Worm (Caenorhabditis elegans) whole organism, L4 larva: ENCODE results near the gene mam-6.
A peak's percentile ranks its signal among the peaks of the same experiment; 100 is the strongest.

Experiments
- F37D6.2 ChIP-seq: sonication (generic microtip); optimal IDR thresholded peaks from 2 replicates; lab custom pipeline; 2016; ENCODE audit warnings: mild to moderate bottlenecking, missing genetic modification characterization, missing compliant biosample characterization
- F49E8.2 ChIP-seq: sonication (generic microtip); optimal IDR thresholded peaks from 2 replicates; lab custom pipeline; 2016; ENCODE audit warnings: missing compliant biosample characterization, mild to moderate bottlenecking, missing genetic modification characterization, borderline replicate concordance
- R02D3.7 ChIP-seq: fragments of 150-350 bp; sonication (generic microtip); optimal IDR thresholded peaks from 3 replicates; lab custom pipeline; 2014; ENCODE audit warnings: missing biosample characterization, missing genetic modification characterization
- T26A8.4 ChIP-seq: fragments of 200-800 bp; sonication (Bioruptor generic); IDR thresholded peaks from 2 replicates; pipeline ENCODE4 v1.3.6; 2022; ENCODE audit warnings: missing genetic modification characterization, missing compliant biosample characterization
- Y48G9A.11 ChIP-seq: fragments of 200-800 bp; sonication (Bioruptor generic); IDR thresholded peaks from 2 replicates; pipeline ENCODE4 v1.3.6; 2022; ENCODE audit warnings: missing genetic modification reagents, missing genetic modification characterization, missing compliant biosample characterization
- Y5F2A.4 ChIP-seq: fragments of 200-800 bp; sonication (Bioruptor generic); optimal IDR thresholded peaks from 2 replicates; lab custom pipeline; 2018; ENCODE audit warnings: mild to moderate bottlenecking, missing genetic modification characterization, missing compliant biosample characterization
- ZK337.2 ChIP-seq: fragments of 200-800 bp; sonication (Bioruptor generic); IDR thresholded peaks from 2 replicates; pipeline ENCODE4 v1.3.6; 2022; ENCODE audit warnings: missing genetic modification reagents, missing genetic modification characterization, missing compliant biosample characterization
- aha-1 ChIP-seq: fragments of 150-350 bp; peaks from one replicate; lab custom pipeline; 2014; ENCODE audit warnings: missing biosample characterization, missing genetic modification characterization
- aly-2 ChIP-seq: sonication (generic microtip); optimal IDR thresholded peaks from 2 replicates; lab custom pipeline; 2018; ENCODE audit warnings: missing biosample characterization, missing genetic modification characterization
- arid-1 ChIP-seq: fragments of 200-800 bp; sonication (Bioruptor generic); conservative IDR thresholded peaks from 2 replicates; pipeline ENCODE4 v1.3.6; 2022; ENCODE audit warnings: missing genetic modification reagents, missing genetic modification characterization, missing compliant biosample characterization
- ceh-20 ChIP-seq: fragments of 200-800 bp; sonication (Bioruptor generic); IDR thresholded peaks from 2 replicates; pipeline ENCODE4 v1.3.6; 2022; ENCODE audit warnings: missing genetic modification reagents, missing genetic modification characterization, missing compliant biosample characterization
- ceh-32 ChIP-seq: sonication (generic microtip); optimal IDR thresholded peaks from 2 replicates; lab custom pipeline; 2016; ENCODE audit warnings: mild to moderate bottlenecking, missing genetic modification characterization, missing compliant biosample characterization; ENCODE audit not compliant: poor library complexity
- ceh-44 ChIP-seq: fragments of 200-800 bp; sonication (Bioruptor generic); IDR thresholded peaks from 2 replicates; pipeline ENCODE4 v1.3.6; 2022; ENCODE audit warnings: missing genetic modification reagents, missing genetic modification characterization, missing compliant biosample characterization
- ceh-62 ChIP-seq: sonication (generic microtip); optimal IDR thresholded peaks from 2 replicates; lab custom pipeline; 2017; ENCODE audit warnings: missing biosample characterization, missing genetic modification characterization
- ceh-82 ChIP-seq: sonication (generic microtip); optimal IDR thresholded peaks from 2 replicates; lab custom pipeline; 2017; ENCODE audit warnings: missing biosample characterization, missing genetic modification characterization
- ctbp-1 ChIP-seq: fragments of 200-800 bp; sonication (Bioruptor generic); IDR thresholded peaks from 2 replicates; pipeline ENCODE4 v1.3.6; 2022; ENCODE audit warnings: missing genetic modification reagents, missing genetic modification characterization, missing compliant biosample characterization
- daf-12 ChIP-seq: fragments of 150-350 bp; optimal IDR thresholded peaks from 2 replicates; lab custom pipeline; 2014; ENCODE audit warnings: missing biosample characterization, missing genetic modification reagents, missing genetic modification characterization
- daf-16 ChIP-seq, 3 experiments: sonication (generic microtip); optimal IDR thresholded peaks; 2 replicates each; lab custom pipeline; 2016 to 2017; ENCODE audit warnings: missing genetic modification characterization in 3 of 3, missing genetic modification reagents in 3 of 3, mild to moderate bottlenecking in 2 of 3, missing compliant biosample characterization in 2 of 3, missing biosample characterization in 1 of 3, moderate library complexity in 1 of 3
- daf-19 ChIP-seq: fragments of 200-800 bp; sonication (Bioruptor generic); conservative IDR thresholded peaks from 2 replicates; pipeline ENCODE4 v1.3.6; 2022; ENCODE audit warnings: missing genetic modification characterization, missing compliant biosample characterization
- dmd-8 ChIP-seq: fragments of 200-800 bp; sonication (Bioruptor generic); IDR thresholded peaks from 2 replicates; pipeline ENCODE4 v1.3.6; 2022; ENCODE audit warnings: missing genetic modification characterization, missing compliant biosample characterization
- dmd-9 ChIP-seq: fragments of 200-800 bp; sonication (Bioruptor generic); IDR thresholded peaks from 2 replicates; pipeline ENCODE4 v1.3.6; 2022; ENCODE audit warnings: missing genetic modification reagents, missing genetic modification characterization, missing compliant biosample characterization
- dpl-1 ChIP-seq: fragments of 150-350 bp; optimal IDR thresholded peaks from 2 replicates; lab custom pipeline; 2014; ENCODE audit warnings: missing biosample characterization, missing genetic modification reagents, missing genetic modification characterization
- egl-27 ChIP-seq: sonication (generic microtip); optimal IDR thresholded peaks from 3 replicates; lab custom pipeline; 2017; ENCODE audit warnings: missing biosample characterization, missing genetic modification reagents, missing genetic modification characterization
- fos-1 ChIP-seq: fragments of 150-350 bp; optimal IDR thresholded peaks from 2 replicates; lab custom pipeline; 2014; ENCODE audit warnings: missing biosample characterization, missing genetic modification characterization
- hlh-30 ChIP-seq: sonication (generic microtip); optimal IDR thresholded peaks from 2 replicates; lab custom pipeline; 2017; ENCODE audit warnings: antibody characterized with exemption, mild to moderate bottlenecking, missing genetic modification characterization, missing compliant biosample characterization; ENCODE audit not compliant: insufficient read depth
- jun-1 ChIP-seq: fragments of 150-350 bp; optimal IDR thresholded peaks from 2 replicates; lab custom pipeline; 2014; ENCODE audit warnings: missing biosample characterization, missing genetic modification reagents, missing genetic modification characterization
- lim-7 ChIP-seq: fragments of 200-800 bp; sonication (Bioruptor generic); IDR thresholded peaks from 2 replicates; pipeline ENCODE4 v1.3.6; 2022; ENCODE audit warnings: missing genetic modification characterization, missing compliant biosample characterization
- lin-13 ChIP-seq: fragments of 150-350 bp; optimal IDR thresholded peaks from 2 replicates; lab custom pipeline; 2014; ENCODE audit warnings: missing biosample characterization, missing genetic modification reagents, missing genetic modification characterization
- lin-15B ChIP-seq: fragments of 150-350 bp; sonication (generic microtip); optimal IDR thresholded peaks from 3 replicates; lab custom pipeline; 2014; ENCODE audit warnings: missing biosample characterization, missing genetic modification characterization
- lin-38 ChIP-seq: fragments of 200-800 bp; sonication (Bioruptor generic); IDR thresholded peaks from 2 replicates; pipeline ENCODE4 v1.3.6; 2022; ENCODE audit warnings: missing genetic modification reagents, missing genetic modification characterization, missing compliant biosample characterization
- lin-39 ChIP-seq: fragments of 150-350 bp; optimal IDR thresholded peaks from 2 replicates; lab custom pipeline; 2014; ENCODE audit warnings: missing biosample characterization, missing genetic modification reagents, missing genetic modification characterization
- madf-9 ChIP-seq: fragments of 200-800 bp; sonication (Bioruptor generic); conservative IDR thresholded peaks from 2 replicates; pipeline ENCODE4 v1.3.6; 2022; ENCODE audit warnings: missing genetic modification reagents, missing genetic modification characterization, missing compliant biosample characterization
- mep-1 ChIP-seq: fragments of 150-350 bp; sonication (generic microtip); optimal IDR thresholded peaks from 3 replicates; lab custom pipeline; 2014; ENCODE audit warnings: missing biosample characterization, missing genetic modification characterization
- mes-2 ChIP-seq: sonication (generic microtip); optimal IDR thresholded peaks from 2 replicates; lab custom pipeline; 2016; ENCODE audit warnings: missing genotype, mild to moderate bottlenecking, missing genetic modification characterization, missing compliant biosample characterization; ENCODE audit not compliant: poor library complexity, severe bottlenecking
- mxl-3 ChIP-seq: fragments of 200-800 bp; sonication (Bioruptor generic); optimal IDR thresholded peaks from 2 replicates; lab custom pipeline; 2018; ENCODE audit warnings: mild to moderate bottlenecking, missing genetic modification characterization, missing compliant biosample characterization
- nhr-11 ChIP-seq: fragments of 150-350 bp; optimal IDR thresholded peaks from 2 replicates; lab custom pipeline; 2014; ENCODE audit warnings: missing biosample characterization, missing genetic modification characterization
- nhr-111 ChIP-seq: fragments of 200-800 bp; sonication (Bioruptor generic); optimal IDR thresholded peaks from 2 replicates; lab custom pipeline; 2018; ENCODE audit warnings: mild to moderate bottlenecking, missing genetic modification characterization, missing compliant biosample characterization
- nhr-28 ChIP-seq: fragments of 150-350 bp; optimal IDR thresholded peaks from 2 replicates; lab custom pipeline; 2014; ENCODE audit warnings: missing biosample characterization, missing genetic modification characterization
- nhr-42 ChIP-seq: fragments of 200-800 bp; sonication (Bioruptor generic); IDR thresholded peaks from 2 replicates; pipeline ENCODE4 v1.3.6; 2022; ENCODE audit warnings: missing genetic modification characterization, missing compliant biosample characterization
- nhr-48 ChIP-seq: sonication (generic microtip); optimal IDR thresholded peaks from 2 replicates; lab custom pipeline; 2016; ENCODE audit warnings: mild to moderate bottlenecking, missing genetic modification characterization, missing compliant biosample characterization
- nhr-76 ChIP-seq: fragments of 150-350 bp; optimal IDR thresholded peaks from 2 replicates; lab custom pipeline; 2014; ENCODE audit warnings: missing biosample characterization, missing genetic modification characterization
- nhr-77 ChIP-seq: fragments of 150-350 bp; optimal IDR thresholded peaks from 2 replicates; lab custom pipeline; 2014; ENCODE audit warnings: missing biosample characterization, missing genetic modification characterization
- pqm-1 ChIP-seq: sonication (generic microtip); optimal IDR thresholded peaks from 2 replicates; lab custom pipeline; 2017; ENCODE audit warnings: missing biosample characterization, missing genetic modification characterization
- sdz-12 ChIP-seq: fragments of 200-800 bp; sonication (Bioruptor generic); optimal IDR thresholded peaks from 2 replicates; lab custom pipeline; 2018; ENCODE audit warnings: mild to moderate bottlenecking, missing genetic modification characterization, missing compliant biosample characterization
- skn-1 ChIP-seq: fragments of 150-350 bp; optimal IDR thresholded peaks from 2 replicates; lab custom pipeline; 2014; ENCODE audit warnings: missing biosample characterization, missing genetic modification characterization
- snpc-4 ChIP-seq: fragments of 150-350 bp; optimal IDR thresholded peaks from 2 replicates; lab custom pipeline; 2014; ENCODE audit warnings: missing biosample characterization, missing genetic modification characterization
- spr-1 ChIP-seq: sonication (generic microtip); optimal IDR thresholded peaks from 2 replicates; lab custom pipeline; 2016; ENCODE audit warnings: mild to moderate bottlenecking, missing genetic modification characterization, missing compliant biosample characterization
- spr-3 ChIP-seq: fragments of 200-800 bp; sonication (Bioruptor generic); optimal IDR thresholded peaks from 2 replicates; lab custom pipeline; 2018; ENCODE audit warnings: mild to moderate bottlenecking, missing genetic modification characterization, missing compliant biosample characterization
- unc-39 ChIP-seq: sonication (generic microtip); optimal IDR thresholded peaks from 2 replicates; lab custom pipeline; 2017; ENCODE audit warnings: missing biosample characterization, missing genetic modification characterization
- unc-62 ChIP-seq, 3 experiments: fragments of 150-350 bp in 1 of 3; sonication (generic microtip); optimal IDR thresholded peaks in 2 of 3; peaks in 1 of 3; 1 replicate in 1 of 3; 2 replicates in 2 of 3; lab custom pipeline; 2014 to 2017; ENCODE audit warnings: missing biosample characterization in 3 of 3, missing genetic modification characterization in 3 of 3, missing genetic modification reagents in 3 of 3, missing genotype in 1 of 3
- zfp-2 ChIP-seq: sonication (generic microtip); optimal IDR thresholded peaks from 2 replicates; lab custom pipeline; 2016; ENCODE audit warnings: mild to moderate bottlenecking, missing genetic modification characterization, missing compliant biosample characterization
- ztf-7 ChIP-seq: fragments of 150-350 bp; optimal IDR thresholded peaks from 2 replicates; lab custom pipeline; 2014; ENCODE audit warnings: missing biosample characterization, missing genetic modification characterization

The mam-6 gene

DNA sequence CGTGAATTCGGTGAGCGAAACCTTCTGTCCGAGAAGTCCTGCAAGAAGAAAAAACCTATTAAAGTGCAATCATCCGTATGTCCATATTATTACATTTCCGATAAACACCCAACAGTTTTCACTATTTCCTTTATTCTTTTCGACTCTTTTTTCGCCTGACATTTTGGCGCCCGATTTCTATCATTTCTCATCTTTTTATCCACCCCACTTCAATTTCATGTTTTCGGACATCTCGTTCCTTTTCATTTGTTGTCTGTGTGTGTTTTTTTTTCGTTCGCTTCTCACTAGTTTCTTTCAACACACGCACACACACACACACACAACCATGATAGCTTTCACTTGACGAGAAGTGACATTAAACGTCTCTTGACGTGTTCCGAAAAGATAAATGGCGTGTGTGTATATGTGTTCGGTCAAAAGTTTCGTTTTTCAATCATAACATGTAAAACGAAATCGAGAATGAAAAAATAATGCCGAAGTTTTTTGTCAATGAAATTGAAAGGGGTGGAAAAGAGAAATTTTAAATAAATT is 35.9 kb upstream of the mam-6 start:
- TF ChIP-seq spr-1, result no peak
- TF ChIP-seq ctbp-1 (GFP tag; lab: Robert Waterston, UW), result 0 out of 2 replicates have a peak, but pooled peaks have one; percentile 23
- peak; percentile 8 for TF ChIP-seq nhr-48
- TF ChIP-seq spr-3 (GFP tag; lab: Kevin White, UChicago), result no peak
- no peak for TF ChIP-seq mxl-3 (GFP tag; lab: Kevin White, UChicago)
- TF ChIP-seq arid-1 (GFP tag; lab: Robert Waterston, UW), result no peak
- TF ChIP-seq ceh-62, result no peak
- no peak for TF ChIP-seq fos-1 (tag; lab: Kevin White, UChicago)
- no peak for TF ChIP-seq ceh-20
- TF ChIP-seq snpc-4, result no peak
- TF ChIP-seq lin-39 (tag; lab: Kevin White, UChicago), result no peak
- no peak for TF ChIP-seq ceh-44
- TF ChIP-seq daf-19 (GFP tag; lab: Robert Waterston, UW), result no peak
- no peak for TF ChIP-seq mep-1 (tag; lab: Kevin White, UChicago)
- no peak for TF ChIP-seq R02D3.7 (tag; lab: Kevin White, UChicago)
- TF ChIP-seq lin-13 (GFP tag; lab: Kevin White, UChicago), result no peak
- TF ChIP-seq Y48G9A.11 (GFP tag; lab: Robert Waterston, UW), result no peak
- TF ChIP-seq daf-12 (tag; lab: Kevin White, UChicago), result no peak
- TF ChIP-seq F49E8.2 (tag; lab: Kevin White, UChicago), result no peak
- no peak for TF ChIP-seq ceh-32 (tag; lab: Kevin White, UChicago)
- TF ChIP-seq lin-38 (GFP tag; lab: Robert Waterston, UW), result no peak
- TF ChIP-seq nhr-11 (tag; lab: Kevin White, UChicago), result no peak
- TF ChIP-seq nhr-42 (GFP tag; lab: Robert Waterston, UW), result no peak
- no peak for TF ChIP-seq ztf-7
- TF ChIP-seq madf-9, result no peak
- TF ChIP-seq zfp-2, result no peak
- no peak for TF ChIP-seq nhr-77
- TF ChIP-seq sdz-12 (GFP tag; lab: Kevin White, UChicago), result no peak
- no peak for TF ChIP-seq unc-39
- no peak for TF ChIP-seq egl-27 (tag; lab: Kevin White, UChicago)
- TF ChIP-seq lin-15B (tag; lab: Kevin White, UChicago), result no peak
- TF ChIP-seq aly-2, result no peak
- TF ChIP-seq nhr-28 (tag; lab: Kevin White, UChicago), result peak; percentile 68
- TF ChIP-seq nhr-76, result no peak
- TF ChIP-seq lim-7 (GFP tag; lab: Robert Waterston, UW), result no peak
- no peak for TF ChIP-seq jun-1 (tag; lab: Kevin White, UChicago)
- no peak for TF ChIP-seq T26A8.4 (GFP tag; lab: Robert Waterston, UW)
- no peak for TF ChIP-seq skn-1 (tag; lab: Kevin White, UChicago)
- TF ChIP-seq mes-2 (tag; lab: Kevin White, UChicago), result peak; percentile 24
- no peak for TF ChIP-seq pqm-1 (tag; lab: Kevin White, UChicago)
- TF ChIP-seq ceh-82 (tag; lab: Kevin White, UChicago), result no peak
- TF ChIP-seq ZK337.2 (GFP tag; lab: Robert Waterston, UW), result no peak
- no peak for TF ChIP-seq F37D6.2 (tag; lab: Kevin White, UChicago)
- peak in 1 of 2 experiments; percentile 3 for TF ChIP-seq daf-16 (GFP tag; optimal IDR thresholded peaks at IDR 0.05; lab: Kevin White, UChicago)
- TF ChIP-seq daf-16 (tag; optimal IDR thresholded peaks at IDR 0.05; lab: Kevin White, UChicago), result no peak
- TF ChIP-seq dpl-1 (GFP tag; lab: Kevin White, UChicago), result no peak
- peak; percentile 22 for TF ChIP-seq hlh-30 (tag; lab: Kevin White, UChicago)
- peak; percentile 15 for TF ChIP-seq aha-1 (tag; lab: Kevin White, UChicago)
- TF ChIP-seq Y5F2A.4, result no peak
- peak in 1 of 2 experiments; percentile 93 for TF ChIP-seq unc-62 (GFP tag; optimal IDR thresholded peaks at IDR 0.05 in 1 of 2; lab: Kevin White, UChicago)
- no peak for TF ChIP-seq unc-62 (tag; optimal IDR thresholded peaks at IDR 0.05; lab: Kevin White, UChicago)
- TF ChIP-seq dmd-8 (GFP tag; lab: Robert Waterston, UW), result no peak
- TF ChIP-seq nhr-111 (GFP tag; lab: Kevin White, UChicago), result no peak
- TF ChIP-seq dmd-9, result no peak
